Fruit fly (Drosophila melanogaster) whole organism, wandering third instar larva: ENCODE data around the gene Rtnl1.
A peak's percentile ranks its signal among the peaks of the same experiment; 100 is the strongest.

ENCODE experiments used
- Abd-B ChIP-seq: fragments of >200 bp; optimal IDR thresholded peaks from 2 replicates; lab custom pipeline; 2017; ENCODE audit warnings: missing biosample characterization, missing genetic modification characterization
- Hr83 ChIP-seq: fragments of 200-300 bp; sonication (Bioruptor generic); optimal IDR thresholded peaks from 2 replicates; lab custom pipeline; 2016; ENCODE audit warnings: missing biosample characterization, mild to moderate bottlenecking, missing genetic modification characterization, moderate library complexity; ENCODE audit not compliant: poor library complexity, severe bottlenecking
- OdsH ChIP-seq: fragments of 200-800 bp; sonication (Bioruptor generic); optimal IDR thresholded peaks from 2 replicates; lab custom pipeline; 2016; ENCODE audit warnings: missing biosample characterization, mild to moderate bottlenecking, missing genetic modification characterization
- Rel ChIP-seq, 2 experiments: fragments of 200-800 bp; sonication (Bioruptor generic) in 1 of 2; optimal IDR thresholded peaks; 2 replicates in 1 of 2; 3 replicates in 1 of 2; lab custom pipeline; 2016 to 2019; ENCODE audit warnings: mild to moderate bottlenecking in 2 of 2, missing biosample characterization in 2 of 2, missing genetic modification characterization in 2 of 2, moderate library complexity in 1 of 2
- brk ChIP-seq: fragments of 200-800 bp; sonication (Bioruptor generic); optimal IDR thresholded peaks from 2 replicates; lab custom pipeline; 2016; ENCODE audit warnings: missing biosample characterization, mild to moderate bottlenecking, missing genetic modification characterization
- fru ChIP-seq: fragments of 200-800 bp; sonication (Bioruptor generic); optimal IDR thresholded peaks from 3 replicates; lab custom pipeline; 2016; ENCODE audit warnings: missing biosample characterization, mild to moderate bottlenecking, missing genetic modification characterization
- h ChIP-seq: fragments of 200-800 bp; sonication (Bioruptor generic); optimal IDR thresholded peaks from 3 replicates; lab custom pipeline; 2016; ENCODE audit warnings: missing biosample characterization, mild to moderate bottlenecking, missing genetic modification characterization

DNA sequence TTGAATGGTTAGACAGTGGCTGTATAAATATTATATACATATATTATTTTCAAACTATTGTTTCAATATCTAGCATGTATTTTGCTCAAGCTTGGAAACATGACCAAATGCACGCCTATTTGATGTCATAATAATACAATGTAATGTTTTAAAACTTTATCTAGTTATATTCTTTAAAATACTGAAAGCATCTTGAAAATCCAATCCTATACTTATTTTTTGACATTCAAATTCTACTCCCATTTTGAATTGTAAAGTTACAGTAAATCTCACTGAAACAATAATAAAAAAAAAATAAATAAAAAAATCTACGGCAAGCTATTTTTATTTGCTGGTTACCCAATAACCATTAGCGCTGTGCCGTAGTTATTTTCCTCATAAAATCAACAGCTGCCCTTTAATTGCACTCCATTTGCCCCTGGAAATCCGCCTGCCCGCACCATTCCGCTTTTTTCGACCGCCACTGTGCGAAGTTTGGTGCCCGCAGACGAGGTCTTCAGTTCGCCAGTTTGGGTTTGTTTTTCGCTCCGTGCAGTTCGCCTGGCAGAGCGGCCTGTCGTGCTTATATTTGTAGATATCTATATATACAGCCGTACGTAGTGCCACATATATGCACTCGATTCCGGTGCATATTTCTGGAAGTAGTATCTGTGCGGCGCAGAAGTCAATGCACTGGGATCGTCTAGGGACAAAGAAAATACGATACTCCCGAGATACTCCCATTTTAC is 35.5 kb upstream of the Rtnl1 start:
- TF ChIP-seq Rel (GFP tag; optimal IDR thresholded peaks at IDR 0.05; lab: Kevin White, UChicago) (no peak), Rel (tag; optimal IDR thresholded peaks at IDR 0.05; lab: Kevin White, UChicago) (no peak), Abd-B (GFP tag; lab: Kevin White, UChicago) (no peak), Hr83 (GFP tag; lab: Kevin White, UChicago) (peak; percentile 3), brk (GFP tag; lab: Kevin White, UChicago) (no peak), OdsH (GFP tag; lab: Kevin White, UChicago) (peak; percentile 18), fru (GFP tag; lab: Kevin White, UChicago) (no peak), h (GFP tag; lab: Kevin White, UChicago) (peak; percentile 55)
